Worm (Caenorhabditis elegans): ENCODE results near the gene gcy-21.

- TF ChIP-seq lin-26 (GFP tag; IDR thresholded peaks at IDR 0.05) (no peak), sea-2 (GFP tag; IDR thresholded peaks at IDR 0.05) (no peak), ceh-27 (GFP tag; optimal IDR thresholded peaks at IDR 0.05) (no peak), madf-6 (GFP tag; IDR thresholded peaks at IDR 0.05) (no peak), die-1 (tag; optimal IDR thresholded peaks at IDR 0.05) (no peak), F10E7.11 (tag; optimal IDR thresholded peaks at IDR 0.05) (no peak), T07F8.4 (tag; optimal IDR thresholded peaks at IDR 0.05) (no peak), unc-130 (GFP tag; optimal IDR thresholded peaks at IDR 0.05) (no peak), snpc-4 (GFP tag; optimal IDR thresholded peaks at IDR 0.05) (no peak), snpc-4 (tag; optimal IDR thresholded peaks at IDR 0.05) (no peak), F22D6.2 (tag; optimal IDR thresholded peaks at IDR 0.05) (no peak), nfya-1 (tag; optimal IDR thresholded peaks at IDR 0.05; ENCODE audit: borderline replicate concordance, insufficient read depth) (no peak), rpc-1 (optimal IDR thresholded peaks at IDR 0.05) (no peak), rpc-1 (tag; optimal IDR thresholded peaks at IDR 0.05) (no peak)
Observed at ce11 chrII:2649539-2649938, 9.9 kb upstream of the gcy-21 start, which contains the start of the genes F22E5.13 and F22E5.6.
